Fruit fly (Drosophila melanogaster) whole organism, embryonic: ENCODE results near the gene CG15475.

Source experiments
- Ada2b ChIP-seq: fragments of 200-800 bp; sonication (Bioruptor generic); IDR thresholded peaks from 2 replicates; pipeline ENCODE4 v1.3.6; 2022; ENCODE audit warnings: missing biosample characterization, missing genetic modification characterization
- Atf3 ChIP-seq: fragments of 200-800 bp; sonication (Bioruptor generic); optimal IDR thresholded peaks from 3 replicates; lab custom pipeline; 2016; ENCODE audit warnings: missing biosample characterization, missing genetic modification characterization
- BEAF-32 ChIP-seq: fragments of 200-800 bp; sonication (Bioruptor generic); optimal IDR thresholded peaks from 3 replicates; lab custom pipeline; 2017; ENCODE audit warnings: missing biosample characterization, missing genetic modification characterization, mild to moderate bottlenecking, moderate library complexity, missing genetic modification reagents
- BtbVII ChIP-seq: fragments of 200-800 bp; sonication (Bioruptor generic); optimal IDR thresholded peaks from 3 replicates; lab custom pipeline; 2017; ENCODE audit warnings: missing biosample characterization, mild to moderate bottlenecking, missing genetic modification characterization
- C15 ChIP-seq: fragments of 200-800 bp; sonication (Bioruptor generic); IDR thresholded peaks from 3 replicates; pipeline ENCODE4 v1.3.6; 2022; ENCODE audit warnings: missing biosample characterization, missing genetic modification characterization
- CG10959 ChIP-seq: fragments of 200-800 bp; sonication (Bioruptor generic); IDR thresholded peaks from 2 replicates; pipeline ENCODE4 v1.3.6; 2022; ENCODE audit warnings: missing biosample characterization, missing genetic modification characterization
- CG12071 ChIP-seq: fragments of 200-800 bp; sonication (Bioruptor generic); optimal IDR thresholded peaks from 3 replicates; lab custom pipeline; 2018; ENCODE audit warnings: missing biosample characterization, mild to moderate bottlenecking, missing genetic modification characterization
- CG1233 ChIP-seq: fragments of 200-800 bp; sonication (Bioruptor generic); optimal IDR thresholded peaks from 4 replicates; lab custom pipeline; 2018; ENCODE audit warnings: missing biosample characterization, mild to moderate bottlenecking, missing genetic modification characterization
- CG13894 ChIP-seq: fragments of 200-800 bp; sonication (Bioruptor generic); optimal IDR thresholded peaks from 3 replicates; lab custom pipeline; 2018; ENCODE audit warnings: missing biosample characterization, mild to moderate bottlenecking, missing genetic modification characterization, moderate library complexity
- CG15601 ChIP-seq: fragments of 200-800 bp; sonication (Bioruptor generic); optimal IDR thresholded peaks from 3 replicates; lab custom pipeline; 2019; ENCODE audit warnings: missing biosample characterization, mild to moderate bottlenecking, missing genetic modification characterization, moderate library complexity
- CG15696 ChIP-seq: fragments of 200-800 bp; sonication (Bioruptor generic); optimal IDR thresholded peaks from 2 replicates; lab custom pipeline; 2019; ENCODE audit warnings: missing biosample characterization, mild to moderate bottlenecking, missing genetic modification characterization, moderate library complexity
- CG17385 ChIP-seq: fragments of 200-800 bp; sonication (Bioruptor generic); optimal IDR thresholded peaks from 3 replicates; lab custom pipeline; 2018; ENCODE audit warnings: missing biosample characterization, mild to moderate bottlenecking, missing genetic modification characterization
- CG32532 ChIP-seq: fragments of 200-800 bp; sonication (Bioruptor generic); IDR thresholded peaks from 2 replicates; pipeline ENCODE4 v1.3.6; 2022; ENCODE audit warnings: missing biosample characterization, missing genetic modification characterization
- CG32772 ChIP-seq: fragments of 200-800 bp; sonication (Bioruptor generic); IDR thresholded peaks from 2 replicates; pipeline ENCODE4 v1.3.6; 2022; ENCODE audit warnings: missing biosample characterization, missing genetic modification characterization
- CG34376 ChIP-seq: fragments of 200-800 bp; sonication (Bioruptor generic); optimal IDR thresholded peaks from 2 replicates; lab custom pipeline; 2018; ENCODE audit warnings: missing biosample characterization, mild to moderate bottlenecking, missing genetic modification characterization
- CG3726 ChIP-seq: fragments of 200-800 bp; sonication (Bioruptor generic); IDR thresholded peaks from 3 replicates; pipeline ENCODE4, ENCODE4 v1.3.6; 2022; ENCODE audit warnings: missing biosample characterization, missing genetic modification characterization
- CG4282 ChIP-seq: fragments of 200-800 bp; sonication (Bioruptor generic); optimal IDR thresholded peaks from 2 replicates; lab custom pipeline; 2016; ENCODE audit warnings: missing biosample characterization, missing genetic modification characterization
- CG4617 ChIP-seq: fragments of 200-800 bp; sonication (Bioruptor generic); optimal IDR thresholded peaks from 3 replicates; lab custom pipeline; 2016; ENCODE audit warnings: missing biosample characterization, missing genetic modification characterization, borderline replicate concordance
- CG6854 ChIP-seq: fragments of 200-800 bp; sonication (Bioruptor generic); optimal IDR thresholded peaks from 3 replicates; lab custom pipeline; 2017; ENCODE audit warnings: missing biosample characterization, mild to moderate bottlenecking, missing genetic modification characterization
- CG8290 ChIP-seq, 3 experiments: fragments of 200-800 bp; sonication (Bioruptor generic); optimal IDR thresholded peaks; 2 replicates each; lab custom pipeline; 2016 to 2019; ENCODE audit warnings: missing biosample characterization in 3 of 3, missing genetic modification characterization in 3 of 3, mild to moderate bottlenecking in 2 of 3, moderate library complexity in 1 of 3
- CG9876 ChIP-seq: fragments of 200-800 bp; sonication (Bioruptor generic); optimal IDR thresholded peaks from 2 replicates; lab custom pipeline; 2016; ENCODE audit warnings: missing biosample characterization, missing genetic modification characterization
- CoRest ChIP-seq: fragments of 200-800 bp; sonication (Bioruptor generic); optimal IDR thresholded peaks from 3 replicates; lab custom pipeline; 2018; ENCODE audit warnings: missing biosample characterization, mild to moderate bottlenecking, missing genetic modification characterization, moderate library complexity
- D ChIP-seq, 2 experiments: fragments of 200-800 bp in 1 of 2; fragments of >200 bp in 1 of 2; sonication (Bioruptor generic) in 1 of 2; optimal IDR thresholded peaks; 2 replicates in 1 of 2; 3 replicates in 1 of 2; lab custom pipeline; 2017; ENCODE audit warnings: mild to moderate bottlenecking in 1 of 2, missing biosample characterization in 1 of 2, missing genetic modification characterization in 1 of 2, missing genetic modification reagents in 1 of 2
- Doc2 ChIP-seq: fragments of 200-800 bp; sonication (Bioruptor generic); IDR thresholded peaks from 2 replicates; pipeline ENCODE4 v1.3.6; 2022; ENCODE audit warnings: missing biosample characterization, missing genetic modification characterization
- Ets97D ChIP-seq: fragments of 200-800 bp; sonication (Bioruptor generic); optimal IDR thresholded peaks from 3 replicates; lab custom pipeline; 2016; ENCODE audit warnings: missing biosample characterization, missing genetic modification characterization
- HLH3B ChIP-seq: fragments of 200-800 bp; sonication (Bioruptor generic); IDR thresholded peaks from 2 replicates; pipeline ENCODE4 v1.3.6; 2022; ENCODE audit warnings: missing biosample characterization, missing genetic modification characterization
- HLH54F ChIP-seq: fragments of 200-800 bp; sonication (Bioruptor generic); optimal IDR thresholded peaks from 3 replicates; lab custom pipeline; 2016; ENCODE audit warnings: missing biosample characterization, missing genetic modification characterization
- Hmx ChIP-seq: fragments of 200-800 bp; sonication (Bioruptor generic); optimal IDR thresholded peaks from 2 replicates; lab custom pipeline; 2016; ENCODE audit warnings: missing biosample characterization, missing genetic modification characterization
- Lim3 ChIP-seq: fragments of 200-800 bp; sonication (Bioruptor generic); IDR thresholded peaks from 2 replicates; pipeline ENCODE4 v1.3.6; 2022; ENCODE audit warnings: missing biosample characterization, missing genetic modification characterization
- Mrtf ChIP-seq: fragments of 200-800 bp; sonication (Bioruptor generic); IDR thresholded peaks from 3 replicates; pipeline ENCODE4 v1.3.6; 2022; ENCODE audit warnings: missing biosample characterization, missing genetic modification characterization
- NFAT ChIP-seq: fragments of 200-800 bp; sonication (Bioruptor generic); IDR thresholded peaks from 2 replicates; pipeline ENCODE4 v1.3.6; 2022; ENCODE audit warnings: missing biosample characterization, missing genetic modification characterization
- NK7.1 ChIP-seq: fragments of 200-800 bp; sonication (Bioruptor generic); optimal IDR thresholded peaks from 3 replicates; lab custom pipeline; 2016; ENCODE audit warnings: missing biosample characterization, missing genetic modification characterization
- Rx ChIP-seq: fragments of 200-800 bp; sonication (Bioruptor generic); IDR thresholded peaks from 2 replicates; pipeline ENCODE4 v1.3.6; 2022; ENCODE audit warnings: missing biosample characterization, missing genetic modification characterization
- bigmax ChIP-seq: fragments of 200-800 bp; sonication (Bioruptor generic); optimal IDR thresholded peaks from 2 replicates; lab custom pipeline; 2018; ENCODE audit warnings: missing biosample characterization, mild to moderate bottlenecking, missing genetic modification characterization
- cato ChIP-seq: fragments of 200-800 bp; sonication (Bioruptor generic); optimal IDR thresholded peaks from 2 replicates; lab custom pipeline; 2016; ENCODE audit warnings: missing biosample characterization, missing genetic modification characterization, borderline replicate concordance
- cwo ChIP-seq: fragments of 200-800 bp; sonication (Bioruptor generic); optimal IDR thresholded peaks from 3 replicates; lab custom pipeline; 2017; ENCODE audit warnings: missing biosample characterization, missing genetic modification characterization, mild to moderate bottlenecking, moderate library complexity, missing genetic modification reagents
- dimm ChIP-seq: fragments of 200-800 bp; sonication (Bioruptor generic); IDR thresholded peaks from 2 replicates; pipeline ENCODE4 v1.3.6; 2022; ENCODE audit warnings: missing biosample characterization, missing genetic modification characterization
- disco-r ChIP-seq: fragments of 200-800 bp; sonication (Bioruptor generic); optimal IDR thresholded peaks from 2 replicates; lab custom pipeline; 2016; ENCODE audit warnings: missing biosample characterization, missing genetic modification characterization
- emc ChIP-seq: fragments of 200-800 bp; sonication (Bioruptor generic); optimal IDR thresholded peaks from 2 replicates; lab custom pipeline; 2016; ENCODE audit warnings: missing biosample characterization, missing genetic modification characterization
- fru ChIP-seq: fragments of >200 bp; optimal IDR thresholded peaks from 2 replicates; lab custom pipeline; 2017
- ftz-f1 ChIP-seq: fragments of 200-800 bp; sonication (Bioruptor generic); optimal IDR thresholded peaks from 2 replicates; lab custom pipeline; 2016; ENCODE audit warnings: missing biosample characterization, missing genetic modification characterization
- gcm2 ChIP-seq: fragments of 200-800 bp; sonication (Bioruptor generic); optimal IDR thresholded peaks from 2 replicates; lab custom pipeline; 2016; ENCODE audit warnings: missing biosample characterization, missing genetic modification characterization
- gsb ChIP-seq: fragments of 200-800 bp; sonication (Bioruptor generic); IDR thresholded peaks from 2 replicates; pipeline ENCODE4 v1.3.6; 2022; ENCODE audit warnings: missing biosample characterization, missing genetic modification characterization
- lmd ChIP-seq: fragments of 200-800 bp; sonication (Bioruptor generic); IDR thresholded peaks from 2 replicates; pipeline ENCODE4 v1.3.6; 2022; ENCODE audit warnings: missing biosample characterization, missing genetic modification characterization
- maf-S ChIP-seq: fragments of 200-800 bp; sonication (Bioruptor generic); optimal IDR thresholded peaks from 2 replicates; lab custom pipeline; 2016; ENCODE audit warnings: missing biosample characterization, missing genetic modification characterization
- sens ChIP-seq: fragments of 200-800 bp; sonication (Bioruptor generic); peaks from one replicate; lab custom pipeline; 2016; ENCODE audit warnings: missing biosample characterization, missing genetic modification characterization
- sens-2 ChIP-seq: fragments of 200-800 bp; sonication (Bioruptor generic); IDR thresholded peaks from 2 replicates; pipeline ENCODE4 v1.3.6; 2022; ENCODE audit warnings: missing biosample characterization, missing genetic modification characterization
- sqz ChIP-seq: fragments of 200-800 bp; sonication (Bioruptor generic); optimal IDR thresholded peaks from 3 replicates; lab custom pipeline; 2018; ENCODE audit warnings: missing biosample characterization, mild to moderate bottlenecking, missing genetic modification characterization
- tin ChIP-seq: fragments of 200-800 bp; sonication (Bioruptor generic); optimal IDR thresholded peaks from 3 replicates; lab custom pipeline; 2016; ENCODE audit warnings: missing biosample characterization, missing genetic modification characterization
- toy ChIP-seq: fragments of 200-800 bp; sonication (Bioruptor generic); IDR thresholded peaks from 2 replicates; pipeline ENCODE4 v1.3.6; 2022; ENCODE audit warnings: missing biosample characterization, missing genetic modification characterization
- vnd ChIP-seq: fragments of 200-800 bp; sonication (Bioruptor generic); IDR thresholded peaks from 3 replicates; pipeline ENCODE4 v1.3.6; 2022; ENCODE audit warnings: missing biosample characterization, missing genetic modification characterization; ENCODE audit not compliant: partially characterized antibody
- zen ChIP-seq: fragments of 200-800 bp; sonication (Bioruptor generic); optimal IDR thresholded peaks from 3 replicates; lab custom pipeline; 2018; ENCODE audit warnings: missing biosample characterization, mild to moderate bottlenecking, missing genetic modification characterization, moderate library complexity

Gene CG15475

dm6 chr2L:20638413-20638812 is 24.1 kb downstream of the CG15475 start (continued):
- no peak for TF ChIP-seq emc (GFP tag; lab: Kevin White, UChicago)
- no peak for TF ChIP-seq gcm2 (GFP tag; lab: Kevin White, UChicago)
- no peak for TF ChIP-seq C15 (GFP tag; lab: Robert Waterston, UW)
- no peak for TF ChIP-seq Atf3
- TF ChIP-seq cato, result no peak
- TF ChIP-seq maf-S (GFP tag; lab: Kevin White, UChicago), result no peak
- no peak for TF ChIP-seq NFAT
- no peak for TF ChIP-seq CG3726 (GFP tag; lab: Robert Waterston, UW)
- TF ChIP-seq disco-r (GFP tag; lab: Kevin White, UChicago), result no peak
- TF ChIP-seq CG32532 (GFP tag; lab: Robert Waterston, UW), result no peak
- peak; percentile 29 for TF ChIP-seq BEAF-32 (GFP tag; lab: Kevin White, UChicago)
- no peak for TF ChIP-seq Lim3 (GFP tag; lab: Robert Waterston, UW)
- TF ChIP-seq CG12071 (GFP tag; lab: Kevin White, UChicago), result no peak
- no peak for TF ChIP-seq CG17385 (GFP tag; lab: Kevin White, UChicago)
- no peak for TF ChIP-seq HLH3B
- no peak for TF ChIP-seq Doc2 (GFP tag; lab: Robert Waterston, UW)
- no peak for TF ChIP-seq Rx (GFP tag; lab: Robert Waterston, UW)
- TF ChIP-seq CG6854 (GFP tag; lab: Kevin White, UChicago), result no peak
- no peak for TF ChIP-seq fru (lab: Kevin White, UChicago)
- peak; percentile 30 for TF ChIP-seq CG8290 (GFP tag; optimal IDR thresholded peaks at IDR 0.05; lab: Kevin White, UChicago)
- peak in 1 of 2 experiments; percentile 55 for TF ChIP-seq CG8290 (tag; optimal IDR thresholded peaks at IDR 0.05; lab: Kevin White, UChicago)
- no peak for TF ChIP-seq NK7.1 (GFP tag; lab: Kevin White, UChicago)
- TF ChIP-seq CG10959 (GFP tag; lab: Robert Waterston, UW), result no peak
- TF ChIP-seq Ada2b (GFP tag; lab: Robert Waterston, UW), result no peak
- peak; percentile 54 for TF ChIP-seq CoRest (tag; lab: Kevin White, UChicago)
- TF ChIP-seq ftz-f1 (GFP tag; lab: Kevin White, UChicago), result no peak
- TF ChIP-seq sqz, result no peak
- TF ChIP-seq toy (GFP tag; lab: Robert Waterston, UW), result no peak
- no peak for TF ChIP-seq CG9876 (GFP tag; lab: Kevin White, UChicago)
- no peak for TF ChIP-seq CG4282 (GFP tag; lab: Kevin White, UChicago)
- no peak for TF ChIP-seq lmd (GFP tag; lab: Robert Waterston, UW)
- no peak for TF ChIP-seq dimm (GFP tag; lab: Robert Waterston, UW)
- TF ChIP-seq D (optimal IDR thresholded peaks at IDR 0.05; lab: Kevin White, UChicago), result no peak
- TF ChIP-seq D (GFP tag; optimal IDR thresholded peaks at IDR 0.05; lab: Kevin White, UChicago), result no peak
- no peak for TF ChIP-seq zen (tag; lab: Kevin White, UChicago)
- TF ChIP-seq CG32772 (GFP tag; lab: Robert Waterston, UW), result no peak
- TF ChIP-seq sens, result no peak
- no peak for TF ChIP-seq tin (GFP tag; lab: Kevin White, UChicago)
- TF ChIP-seq HLH54F, result no peak
- TF ChIP-seq Mrtf (GFP tag; lab: Robert Waterston, UW), result no peak
- TF ChIP-seq CG34376 (GFP tag; lab: Kevin White, UChicago), result no peak
- peak; percentile 32 for TF ChIP-seq CG13894 (tag; lab: Kevin White, UChicago)
- peak; percentile 66 for TF ChIP-seq Ets97D (GFP tag; lab: Kevin White, UChicago)
- TF ChIP-seq vnd, result no peak
- TF ChIP-seq CG15696, result no peak
- no peak for TF ChIP-seq gsb
- no peak for TF ChIP-seq bigmax (GFP tag; lab: Kevin White, UChicago)
- TF ChIP-seq CG4617 (GFP tag; lab: Kevin White, UChicago), result no peak
- TF ChIP-seq cwo (GFP tag; lab: Kevin White, UChicago), result no peak
- no peak for TF ChIP-seq BtbVII
- no peak for TF ChIP-seq CG1233 (GFP tag; lab: Kevin White, UChicago)
- peak; percentile 10 for TF ChIP-seq CG15601 (tag; lab: Kevin White, UChicago)
- no peak for TF ChIP-seq sens-2
- no peak for TF ChIP-seq Hmx (GFP tag; lab: Kevin White, UChicago)
